Fruit fly (Drosophila melanogaster): ENCODE measurements around the gene cpo.
A peak's percentile ranks its signal among the peaks of the same experiment; 100 is the strongest.

Gene cpo

DNA sequence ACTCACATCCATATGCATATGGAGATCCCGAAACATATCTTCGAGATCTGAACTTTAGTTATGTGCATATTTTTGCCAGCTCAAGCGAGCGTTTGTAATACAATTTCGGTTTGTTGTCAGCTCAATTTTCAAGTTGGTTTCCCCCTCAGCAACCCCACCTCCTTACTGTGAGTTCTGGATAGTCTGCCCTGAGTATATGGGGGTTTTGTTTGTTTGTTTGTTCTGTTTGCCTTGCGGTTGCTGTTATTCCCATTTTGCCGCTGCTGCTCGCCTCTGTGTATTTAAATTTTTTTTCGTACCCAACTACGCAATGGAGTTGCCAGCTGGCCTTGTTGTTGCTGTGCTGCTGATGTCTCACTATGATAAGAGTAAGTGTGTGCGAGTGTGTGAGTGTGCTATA, 45.7 kb downstream of the cpo start:
- no peak for TF ChIP-seq CTCF (optimal IDR thresholded peaks at IDR 0.05)
- TF ChIP-seq CG8478 (optimal IDR thresholded peaks at IDR 0.05) = no peak

DNA sequence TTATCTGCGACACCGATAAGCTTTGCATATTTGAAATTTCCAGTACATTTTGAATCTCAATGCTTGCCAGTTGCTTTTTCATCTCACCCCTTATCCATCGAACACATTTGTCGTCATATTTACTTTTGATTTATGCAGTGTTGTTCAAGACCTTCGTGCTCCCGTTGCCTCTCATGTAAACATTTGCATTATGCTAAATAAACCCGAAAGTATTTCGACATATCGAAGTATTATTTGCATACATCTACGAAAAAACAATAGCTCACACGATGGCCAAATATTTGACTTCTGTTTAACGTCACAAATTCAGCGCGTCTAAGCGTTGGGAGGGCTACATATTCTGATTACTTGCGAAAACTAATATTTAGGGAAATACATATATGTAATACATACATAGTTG, 46.4 kb downstream of the cpo start:
- no peak for TF ChIP-seq CG8478 (optimal IDR thresholded peaks at IDR 0.05)
- TF ChIP-seq CTCF (optimal IDR thresholded peaks at IDR 0.05) = no peak

DNA sequence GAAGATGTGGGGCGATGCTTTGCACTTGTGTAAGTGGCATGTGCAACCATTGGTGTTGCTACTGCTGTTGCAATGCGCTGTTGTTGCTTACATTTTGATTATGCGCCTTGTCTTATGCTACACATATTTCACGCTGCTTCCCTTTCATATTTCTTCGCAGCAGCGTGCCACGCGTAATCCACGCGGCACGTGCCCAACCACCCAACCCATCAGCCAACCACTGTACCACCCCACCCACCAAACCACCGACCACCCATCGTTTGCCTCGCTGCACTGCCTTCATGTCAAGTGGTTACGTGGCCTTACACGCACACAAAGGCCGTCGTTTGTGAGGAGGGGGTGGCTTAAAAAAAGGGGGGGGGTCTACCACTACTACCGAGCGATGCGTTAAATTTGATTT, 49.0 kb downstream of the cpo start:
- no peak for TF ChIP-seq CG8478 (optimal IDR thresholded peaks at IDR 0.05)
- TF ChIP-seq CTCF (optimal IDR thresholded peaks at IDR 0.05) = no peak

DNA sequence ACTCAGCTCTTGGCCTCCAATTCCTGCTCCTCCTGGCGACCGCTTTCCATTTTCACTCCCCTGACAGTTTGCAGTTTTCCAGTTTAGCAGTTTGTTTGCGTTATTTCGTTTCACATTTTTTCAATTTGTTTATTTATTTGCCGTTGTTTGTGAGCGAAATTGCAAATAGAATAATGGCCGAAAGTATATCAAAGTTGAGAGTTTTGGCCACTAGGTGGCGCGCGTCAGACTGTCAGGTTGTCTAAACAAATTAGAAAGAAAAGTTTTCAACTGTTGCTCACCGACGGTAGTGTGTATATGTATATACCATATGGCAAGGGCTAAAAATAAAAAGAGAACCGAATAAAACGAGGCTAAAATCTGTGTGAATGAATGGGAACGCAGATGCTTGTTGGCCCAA, 51.2 kb downstream of the cpo start:
- peak; percentile 67 to 70 for TF ChIP-seq CTCF (optimal IDR thresholded peaks at IDR 0.05)
- no peak for TF ChIP-seq CG8478 (optimal IDR thresholded peaks at IDR 0.05)

DNA sequence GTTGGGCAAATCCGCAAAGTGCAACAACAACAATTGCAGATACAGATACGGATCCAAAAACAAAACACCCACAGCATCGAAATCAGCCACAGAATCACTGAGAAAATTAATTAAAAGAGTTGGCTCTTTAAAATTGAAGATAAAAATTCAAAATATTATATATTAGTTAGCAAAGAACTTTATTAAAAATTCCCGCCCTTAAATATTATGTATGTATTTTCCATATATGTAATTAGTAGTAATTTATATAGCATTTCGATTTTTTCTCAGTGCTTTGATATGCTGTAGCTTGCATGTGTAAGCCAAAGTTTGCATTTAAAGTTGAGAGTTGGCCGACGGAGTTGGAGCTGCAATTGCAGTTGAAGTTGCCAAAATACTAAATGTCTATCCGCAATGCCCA, 85.1 kb downstream of the cpo start:
- TF ChIP-seq CTCF (optimal IDR thresholded peaks at IDR 0.05) (no peak), CG8478 (optimal IDR thresholded peaks at IDR 0.05) (no peak)

DNA sequence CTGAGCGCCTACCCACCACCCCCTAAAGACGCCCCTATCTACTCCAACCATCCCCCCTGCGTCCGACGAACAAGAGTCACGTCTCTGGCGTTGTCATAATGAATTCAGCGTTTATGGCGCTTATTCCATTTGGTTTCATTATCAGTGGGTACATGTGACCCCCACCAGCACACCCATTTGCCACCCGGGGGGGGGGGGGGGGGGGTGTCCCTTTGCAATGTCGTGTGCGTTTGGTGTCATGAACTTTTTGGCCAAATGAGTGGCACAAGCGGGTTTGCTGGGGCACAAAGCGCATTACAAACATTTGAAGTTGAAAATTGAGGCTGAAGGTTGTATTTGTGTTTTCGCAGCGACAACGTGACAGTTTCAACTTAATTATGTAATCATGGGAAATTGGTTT, 86.9 kb downstream of the cpo start:
- TF ChIP-seq CG8478 (optimal IDR thresholded peaks at IDR 0.05) = no peak

DNA sequence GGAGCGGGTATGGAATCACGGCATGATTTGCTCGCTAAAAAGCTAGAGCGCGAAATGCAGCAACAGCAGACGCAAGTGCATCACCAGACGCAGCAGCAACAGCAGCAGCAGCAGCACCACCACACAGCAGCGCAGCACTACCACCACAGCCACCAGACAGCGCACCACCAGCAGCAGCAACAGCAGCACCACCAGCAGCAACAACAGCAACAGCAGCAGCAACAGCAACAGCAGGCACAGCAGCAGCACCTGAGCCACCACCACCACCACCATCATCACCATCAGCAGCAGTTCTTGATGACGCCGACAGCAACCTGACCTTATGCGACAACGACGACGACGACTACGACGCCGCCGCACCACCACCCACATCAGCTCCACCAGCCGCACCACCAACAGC, 93.5 kb downstream of the cpo start:
- TF ChIP-seq CG8478 (optimal IDR thresholded peaks at IDR 0.05) (no peak), CTCF (optimal IDR thresholded peaks at IDR 0.05) (no peak)

DNA sequence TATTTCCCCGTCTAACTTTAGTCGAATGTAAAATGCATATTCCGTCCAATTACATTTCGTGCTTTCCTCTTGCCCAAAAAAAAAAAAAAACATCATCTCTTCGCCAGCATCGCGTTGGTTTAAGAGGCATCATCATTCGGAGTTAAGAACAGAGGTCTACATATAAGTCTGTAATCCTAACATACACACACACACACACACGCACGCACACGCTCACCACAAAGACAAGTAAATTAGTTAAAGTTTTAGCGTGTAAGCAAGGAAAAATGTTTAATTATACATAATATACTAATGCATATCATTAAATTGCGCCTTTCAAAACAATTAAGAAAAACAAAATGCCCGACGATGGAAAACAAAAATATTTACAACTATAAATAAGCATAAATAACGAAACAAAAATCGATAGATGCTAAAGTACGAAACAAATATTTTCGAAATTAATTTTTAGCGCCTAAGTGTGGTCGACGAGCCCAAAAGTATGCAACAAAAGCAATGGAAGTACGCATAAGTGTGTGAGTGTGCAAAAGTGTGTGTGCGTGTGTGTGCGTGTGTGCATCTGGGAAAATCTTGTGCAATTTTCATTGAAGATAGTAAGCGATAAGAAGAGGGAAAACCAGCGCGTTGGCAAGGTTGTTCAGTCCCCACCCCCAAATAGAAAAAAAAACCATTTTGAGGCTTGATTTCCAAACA, 96.2 kb downstream of the cpo start:
- TF ChIP-seq CG8478 (optimal IDR thresholded peaks at IDR 0.05) (no peak), CTCF (optimal IDR thresholded peaks at IDR 0.05) (no peak)

DNA sequence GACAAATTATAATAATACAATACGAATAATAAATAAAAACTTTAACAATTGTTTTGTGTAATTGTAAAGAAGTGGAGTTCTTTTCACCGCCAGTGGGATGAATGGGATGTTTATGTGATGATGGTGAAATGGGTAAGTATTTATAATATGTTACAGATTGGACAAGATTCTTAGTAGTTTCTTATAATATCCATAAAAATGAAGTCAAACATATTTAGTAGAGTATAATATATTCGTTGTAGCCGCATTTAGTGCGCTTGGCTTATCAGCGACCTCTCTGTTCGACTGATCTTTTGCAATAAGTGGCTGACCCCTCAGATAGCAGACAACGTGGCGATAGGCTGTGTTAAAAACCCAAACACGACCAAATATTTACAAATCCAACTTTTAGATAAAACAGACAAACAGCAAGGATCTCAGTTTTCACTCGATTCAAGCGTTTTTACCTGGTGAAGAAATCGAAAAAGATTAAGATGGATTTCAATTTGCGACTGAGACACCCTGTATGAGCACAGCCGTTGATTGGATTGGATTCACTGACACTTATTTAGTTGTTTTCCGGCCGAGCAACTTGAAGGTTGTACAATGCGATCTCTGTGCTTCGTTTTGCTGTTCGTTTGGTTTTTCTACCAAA, 99.3 kb downstream of the cpo start, which contains the start of gene DNaseII:
Gene DNaseII (plus strand): TSS at position 548 of the 634 bp plus-strand sequence.
- TF ChIP-seq CG8478 (optimal IDR thresholded peaks at IDR 0.05) = no peak
- TF ChIP-seq CTCF (optimal IDR thresholded peaks at IDR 0.05) = no peak

DNA sequence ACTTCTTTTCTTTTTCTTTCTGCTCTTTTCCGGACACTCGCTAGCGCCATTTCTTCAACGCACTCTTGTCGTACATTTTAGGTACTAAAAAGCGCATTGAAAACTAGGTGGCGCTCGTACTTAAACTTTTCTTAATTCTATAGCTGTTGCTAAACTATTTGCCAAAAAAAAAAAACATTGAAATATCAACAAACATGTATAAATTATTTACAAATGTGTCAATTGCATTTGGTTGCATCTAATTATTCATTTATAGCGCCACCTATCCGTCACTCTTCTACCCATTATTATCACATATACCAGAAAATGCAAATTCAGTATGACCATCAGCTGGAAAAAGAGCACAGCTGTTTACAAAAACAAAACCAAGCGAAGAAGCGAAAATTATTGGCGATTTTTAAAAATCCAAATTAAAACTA, 101.6 kb downstream of the cpo start, which contains the start of gene CG7785:
Gene CG7785 (plus strand): TSS at position 340 of the 419 bp plus-strand sequence.
- peak; percentile 89 to 90 for TF ChIP-seq CTCF (optimal IDR thresholded peaks at IDR 0.05)
- TF ChIP-seq CG8478 (optimal IDR thresholded peaks at IDR 0.05) = no peak

DNA sequence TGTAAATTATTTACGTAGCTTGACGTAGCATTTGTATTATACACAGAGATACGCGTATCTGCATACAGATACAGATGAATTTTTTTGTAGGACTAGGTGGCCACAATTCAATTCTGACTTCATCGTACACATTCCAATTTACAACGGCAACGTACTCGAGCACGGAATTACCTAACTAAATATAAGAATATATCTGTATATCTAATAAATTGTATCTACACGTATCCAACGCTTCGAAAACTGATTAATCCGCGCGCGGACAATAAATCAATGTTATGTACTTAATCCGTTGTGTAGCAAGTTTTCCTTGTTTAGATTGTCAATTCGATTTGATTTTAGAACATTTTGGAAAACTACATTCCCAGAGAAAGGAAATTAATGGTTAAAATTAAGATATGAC, 103.8 kb downstream of the cpo start, which contains the start of gene CG7794:
Gene CG7794 (plus strand): TSS at position 301 of the 400 bp plus-strand sequence.
- TF ChIP-seq CG8478 (optimal IDR thresholded peaks at IDR 0.05) (no peak), CTCF (optimal IDR thresholded peaks at IDR 0.05) (no peak)

DNA sequence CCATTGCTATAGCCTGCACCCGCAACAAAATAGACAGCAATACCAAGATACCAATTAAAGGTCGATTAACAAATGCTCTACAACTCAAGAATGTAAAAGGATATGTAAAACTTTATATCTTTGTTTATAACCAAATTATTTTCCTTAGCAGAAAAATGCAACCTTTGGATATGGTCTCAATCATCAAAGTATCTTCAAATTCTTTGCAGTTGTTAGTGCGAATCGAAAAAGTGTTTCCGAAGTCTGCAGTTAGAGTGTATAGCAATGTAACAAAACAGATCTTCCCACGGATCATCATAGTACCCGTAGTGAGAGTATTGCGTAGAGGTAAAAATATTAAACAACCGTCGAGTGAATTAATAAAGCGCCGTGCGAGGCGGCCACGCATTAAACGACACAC, 106.9 kb downstream of the cpo start:
- TF ChIP-seq CG8478 (optimal IDR thresholded peaks at IDR 0.05) = no peak
- no peak for TF ChIP-seq CTCF (optimal IDR thresholded peaks at IDR 0.05)

DNA sequence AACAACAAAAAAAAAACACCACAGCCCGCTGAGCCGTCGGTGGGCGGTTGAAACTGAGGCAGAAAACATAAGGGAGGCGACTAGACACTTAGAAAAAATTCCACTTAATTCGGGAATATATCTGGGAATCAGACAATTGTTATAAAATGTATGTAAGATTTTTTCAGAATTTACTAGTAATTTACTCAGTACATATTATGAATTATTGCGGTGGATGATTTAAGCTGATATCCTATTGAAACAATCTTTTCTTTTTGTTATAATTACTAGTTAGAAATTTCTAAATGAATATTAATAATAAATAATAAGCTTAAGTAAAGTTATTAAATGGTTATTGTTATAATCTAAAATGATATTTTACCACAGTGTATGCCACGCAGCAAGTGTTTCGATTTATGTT, 107.7 kb downstream of the cpo start:
- TF ChIP-seq CG8478 (optimal IDR thresholded peaks at IDR 0.05) (no peak), CTCF (optimal IDR thresholded peaks at IDR 0.05) (no peak)

DNA sequence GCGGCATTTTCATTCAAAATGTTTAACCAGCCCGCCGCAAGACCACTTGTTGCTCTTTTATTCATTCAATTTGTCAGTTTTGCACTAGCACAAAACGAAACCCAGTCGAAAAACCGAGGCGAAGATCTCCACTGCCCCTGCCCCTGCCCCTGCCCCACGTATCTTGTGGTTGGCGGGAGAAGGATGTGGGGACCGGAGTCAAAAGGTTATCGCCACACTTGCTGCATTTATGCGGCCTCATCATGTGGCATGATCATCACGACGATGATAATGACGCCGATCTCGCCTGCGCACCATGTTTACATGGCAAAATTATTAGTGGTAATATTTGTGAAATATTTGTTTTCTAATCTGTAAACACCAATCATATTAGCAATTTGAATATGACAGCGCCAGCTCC, 108.2 kb downstream of the cpo start:
- TF ChIP-seq CTCF (optimal IDR thresholded peaks at IDR 0.05) = no peak
- TF ChIP-seq CG8478 (optimal IDR thresholded peaks at IDR 0.05) = no peak

DNA sequence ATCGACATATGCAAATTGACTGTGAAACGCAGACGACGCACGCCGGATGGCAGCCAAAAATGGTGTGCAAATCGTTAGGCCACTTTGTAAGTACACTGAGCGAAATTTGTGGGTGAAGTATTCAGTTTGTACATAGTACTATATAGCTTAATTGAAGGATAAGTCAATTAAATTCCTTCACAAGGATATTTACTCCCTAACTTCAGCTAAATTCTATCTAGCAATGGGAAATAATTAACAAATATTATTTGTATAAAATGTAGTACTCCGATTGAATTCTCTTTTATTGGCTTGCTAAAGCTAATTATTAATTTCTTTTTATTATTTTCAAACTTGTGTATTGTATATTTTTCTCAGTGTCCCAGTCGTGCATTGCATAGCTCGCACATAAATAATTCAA, 109.5 kb downstream of the cpo start:
- TF ChIP-seq CG8478 (optimal IDR thresholded peaks at IDR 0.05) = no peak
- no peak for TF ChIP-seq CTCF (optimal IDR thresholded peaks at IDR 0.05)

DNA sequence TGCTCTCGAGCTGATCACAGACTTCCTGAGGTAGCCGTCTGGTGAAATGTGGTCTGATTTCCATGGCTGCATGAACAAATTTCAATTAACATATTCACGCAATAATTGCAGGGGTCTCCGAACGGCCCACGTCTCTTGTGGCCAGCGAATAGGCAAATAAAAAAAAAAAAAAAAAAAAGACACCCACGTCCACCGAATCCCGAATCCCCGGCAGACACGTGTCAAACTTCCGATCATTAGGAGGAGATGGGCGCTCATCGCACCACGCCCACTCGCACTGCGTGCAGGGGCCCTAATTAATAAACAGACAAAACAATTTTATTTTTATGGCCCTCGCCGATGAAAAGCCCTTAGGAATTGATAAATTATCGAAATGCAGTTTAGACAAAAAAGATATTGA, 123.9 kb downstream of the cpo start:
- no peak for TF ChIP-seq CTCF (optimal IDR thresholded peaks at IDR 0.05)
- no peak for TF ChIP-seq CG8478 (optimal IDR thresholded peaks at IDR 0.05)
